Worm (Caenorhabditis elegans) whole organism, late embryonic: Measurements from ENCODE around the gene aex-4.
A peak's percentile ranks its signal among the peaks of the same experiment; 100 is the strongest.

Source experiments
- K02D7.2 ChIP-seq: sonication (generic microtip); optimal IDR thresholded peaks from 2 replicates; lab custom pipeline; 2017; ENCODE audit warnings: mild to moderate bottlenecking, missing genetic modification characterization, missing compliant biosample characterization
- T23F11.4 ChIP-seq: fragments of 200-800 bp; sonication (Bioruptor generic); optimal IDR thresholded peaks from 2 replicates; lab custom pipeline; 2018; ENCODE audit warnings: mild to moderate bottlenecking, missing genetic modification characterization, missing compliant biosample characterization
- Y22D7AL.16 ChIP-seq: sonication (generic microtip); optimal IDR thresholded peaks from 2 replicates; lab custom pipeline; 2016; ENCODE audit warnings: missing genetic modification characterization, missing compliant biosample characterization
- ahr-1 ChIP-seq: sonication (generic microtip); optimal IDR thresholded peaks from 2 replicates; lab custom pipeline; 2016; ENCODE audit warnings: missing genetic modification characterization, missing compliant biosample characterization
- ceh-22 ChIP-seq: sonication (generic microtip); optimal IDR thresholded peaks from 2 replicates; lab custom pipeline; 2017; ENCODE audit warnings: missing biosample characterization, missing genetic modification characterization
- ceh-24 ChIP-seq: sonication (generic microtip); optimal IDR thresholded peaks from 2 replicates; lab custom pipeline; 2016; ENCODE audit warnings: mild to moderate bottlenecking, missing genetic modification characterization, missing compliant biosample characterization
- ceh-30 ChIP-seq: fragments of 150-350 bp; optimal IDR thresholded peaks from 2 replicates; lab custom pipeline; 2014; ENCODE audit warnings: missing biosample characterization, missing genetic modification characterization
- ceh-45 ChIP-seq: fragments of 200-800 bp; sonication (Bioruptor generic); IDR thresholded peaks from 2 replicates; pipeline ENCODE4 v1.3.6; 2022; ENCODE audit warnings: missing genetic modification reagents, missing genetic modification characterization, missing compliant biosample characterization
- ceh-6 ChIP-seq: fragments of 200-800 bp; sonication (Bioruptor generic); optimal IDR thresholded peaks from 2 replicates; lab custom pipeline; 2018; ENCODE audit warnings: mild to moderate bottlenecking, missing genetic modification characterization, missing compliant biosample characterization
- che-1 ChIP-seq: sonication (generic microtip); optimal IDR thresholded peaks from 2 replicates; lab custom pipeline; 2016; ENCODE audit warnings: mild to moderate bottlenecking, missing genetic modification characterization, missing compliant biosample characterization
- dmd-4 ChIP-seq: sonication (generic microtip); optimal IDR thresholded peaks from 2 replicates; lab custom pipeline; 2016; ENCODE audit warnings: borderline replicate concordance, missing genetic modification characterization, missing compliant biosample characterization
- dve-1 ChIP-seq: sonication (generic microtip); optimal IDR thresholded peaks from 2 replicates; lab custom pipeline; 2017; ENCODE audit warnings: antibody characterized with exemption, mild to moderate bottlenecking, missing genetic modification characterization, missing compliant biosample characterization
- elt-2 ChIP-seq: sonication (generic microtip); optimal IDR thresholded peaks from 2 replicates; lab custom pipeline; 2016; ENCODE audit warnings: missing genetic modification reagents, missing genetic modification characterization, missing compliant biosample characterization
- ets-4 ChIP-seq: sonication (generic microtip); optimal IDR thresholded peaks from 2 replicates; lab custom pipeline; 2016; ENCODE audit warnings: missing genetic modification characterization, missing compliant biosample characterization
- fax-1 ChIP-seq: sonication (generic microtip); optimal IDR thresholded peaks from 2 replicates; lab custom pipeline; 2016; ENCODE audit warnings: missing genotype, missing genetic modification characterization, missing compliant biosample characterization
- fkh-10 ChIP-seq: fragments of 150-350 bp; optimal IDR thresholded peaks from 2 replicates; lab custom pipeline; 2014; ENCODE audit warnings: missing biosample characterization, missing genetic modification reagents, missing genetic modification characterization
- fkh-6 ChIP-seq: sonication (generic microtip); optimal IDR thresholded peaks from 2 replicates; lab custom pipeline; 2016; ENCODE audit warnings: missing genetic modification characterization, missing compliant biosample characterization
- gmeb-2 ChIP-seq: sonication (generic microtip); optimal IDR thresholded peaks from 2 replicates; lab custom pipeline; 2016; ENCODE audit warnings: missing genetic modification characterization, inconsistent platforms, missing compliant biosample characterization
- hlh-13 ChIP-seq: fragments of 200-800 bp; sonication (Bioruptor generic); optimal IDR thresholded peaks from 2 replicates; lab custom pipeline; 2018; ENCODE audit warnings: mild to moderate bottlenecking, missing genetic modification characterization, missing compliant biosample characterization
- hlh-6 ChIP-seq: sonication (generic microtip); optimal IDR thresholded peaks from 2 replicates; lab custom pipeline; 2016; ENCODE audit warnings: missing genotype, missing genetic modification characterization, missing compliant biosample characterization
- hlh-8 ChIP-seq: sonication (generic microtip); optimal IDR thresholded peaks from 2 replicates; lab custom pipeline; 2016; ENCODE audit warnings: missing genotype, missing genetic modification characterization, missing compliant biosample characterization
- lim-6 ChIP-seq: sonication (generic microtip); optimal IDR thresholded peaks from 2 replicates; lab custom pipeline; 2016; ENCODE audit warnings: missing genetic modification characterization, missing compliant biosample characterization
- lin-11 ChIP-seq: fragments of 200-800 bp; sonication (Bioruptor generic); optimal IDR thresholded peaks from 2 replicates; lab custom pipeline; 2018; ENCODE audit warnings: mild to moderate bottlenecking, missing genetic modification characterization, missing compliant biosample characterization
- mec-3 ChIP-seq: sonication (generic microtip); optimal IDR thresholded peaks from 2 replicates; lab custom pipeline; 2016; ENCODE audit warnings: borderline replicate concordance, missing genetic modification characterization, missing compliant biosample characterization
- nfya-1 ChIP-seq: sonication (generic microtip); optimal IDR thresholded peaks from 2 replicates; lab custom pipeline; 2017; ENCODE audit warnings: missing genetic modification characterization, mild to moderate bottlenecking, missing compliant biosample characterization, antibody characterized with exemption, moderate library complexity
- nhr-232 ChIP-seq: sonication (generic microtip); optimal IDR thresholded peaks from 2 replicates; lab custom pipeline; 2016; ENCODE audit warnings: missing genetic modification characterization, missing compliant biosample characterization
- odd-2 ChIP-seq: sonication (generic microtip); optimal IDR thresholded peaks from 2 replicates; lab custom pipeline; 2017; ENCODE audit warnings: antibody characterized with exemption, mild to moderate bottlenecking, missing genetic modification characterization, missing compliant biosample characterization
- pag-3 ChIP-seq: sonication (generic microtip); optimal IDR thresholded peaks from 2 replicates; lab custom pipeline; 2016; ENCODE audit warnings: missing compliant biosample characterization, missing genetic modification characterization, borderline replicate concordance
- pqm-1 ChIP-seq: sonication (generic microtip); optimal IDR thresholded peaks from 2 replicates; lab custom pipeline; 2016; ENCODE audit warnings: missing genetic modification characterization, missing compliant biosample characterization
- pros-1 ChIP-seq: fragments of 150-350 bp; optimal IDR thresholded peaks from 2 replicates; lab custom pipeline; 2014; ENCODE audit warnings: missing biosample characterization, missing genetic modification reagents, missing genetic modification characterization
- ref-2 ChIP-seq: sonication (generic microtip); optimal IDR thresholded peaks from 2 replicates; lab custom pipeline; 2016; ENCODE audit warnings: missing genetic modification characterization, missing compliant biosample characterization
- rnt-1 ChIP-seq: sonication (generic microtip); optimal IDR thresholded peaks from 2 replicates; lab custom pipeline; 2016; ENCODE audit warnings: missing genetic modification characterization, missing compliant biosample characterization
- ttx-3 ChIP-seq: sonication (generic microtip); optimal IDR thresholded peaks from 2 replicates; lab custom pipeline; 2016; ENCODE audit warnings: missing genetic modification reagents, missing genetic modification characterization, missing compliant biosample characterization
- unc-3 ChIP-seq, 2 experiments: fragments of 200-800 bp in 1 of 2; sonication (Bioruptor generic) in 1 of 2; sonication (generic microtip) in 1 of 2; conservative IDR thresholded peaks in 1 of 2; optimal IDR thresholded peaks in 1 of 2; 2 replicates each; pipeline versions ENCODE4 v1.3.6 to Lab custom; 2016 to 2022; ENCODE audit warnings: missing compliant biosample characterization in 2 of 2, missing genetic modification characterization in 2 of 2, missing genetic modification reagents in 1 of 2
- unc-42 ChIP-seq: sonication (generic microtip); optimal IDR thresholded peaks from 2 replicates; lab custom pipeline; 2016; ENCODE audit warnings: missing genotype, missing genetic modification characterization, missing compliant biosample characterization
- zip-5 ChIP-seq: sonication (generic microtip); optimal IDR thresholded peaks from 2 replicates; lab custom pipeline; 2016; ENCODE audit warnings: missing genetic modification characterization, missing compliant biosample characterization
- ztf-16 ChIP-seq: sonication (generic microtip); optimal IDR thresholded peaks from 2 replicates; lab custom pipeline; 2017; ENCODE audit warnings: missing genetic modification characterization, missing compliant biosample characterization

The aex-4 gene

ce11 chrX:3697623-3698022 lies 31.5 kb upstream of the aex-4 start (continued):
- TF ChIP-seq unc-3 (GFP tag; conservative IDR thresholded peaks at IDR 0.05; lab: Robert Waterston, UW) (peak; percentile 90), unc-3 (tag; optimal IDR thresholded peaks at IDR 0.05; lab: Kevin White, UChicago) (peak; percentile 62), zip-5 (peak; percentile 40), hlh-8 (tag; lab: Kevin White, UChicago) (peak; percentile 74), unc-42 (tag; lab: Kevin White, UChicago) (peak; percentile 68), dmd-4 (tag; lab: Kevin White, UChicago) (peak; percentile 74), ztf-16 (tag; lab: Kevin White, UChicago) (peak; percentile 76), ets-4 (tag; lab: Kevin White, UChicago) (peak; percentile 59), ttx-3 (tag; lab: Kevin White, UChicago) (peak; percentile 82), lin-11 (tag; lab: Kevin White, UChicago) (peak; percentile 83), ref-2 (tag; lab: Kevin White, UChicago) (peak; percentile 79), pag-3 (tag; lab: Kevin White, UChicago) (peak; percentile 69), ceh-45 (peak; percentile 94), fkh-10 (GFP tag; lab: Kevin White, UChicago) (peak; percentile 24), pros-1 (tag; lab: Kevin White, UChicago) (no peak), elt-2 (tag; lab: Kevin White, UChicago) (peak; percentile 89), pqm-1 (peak; percentile 69)

DNA sequence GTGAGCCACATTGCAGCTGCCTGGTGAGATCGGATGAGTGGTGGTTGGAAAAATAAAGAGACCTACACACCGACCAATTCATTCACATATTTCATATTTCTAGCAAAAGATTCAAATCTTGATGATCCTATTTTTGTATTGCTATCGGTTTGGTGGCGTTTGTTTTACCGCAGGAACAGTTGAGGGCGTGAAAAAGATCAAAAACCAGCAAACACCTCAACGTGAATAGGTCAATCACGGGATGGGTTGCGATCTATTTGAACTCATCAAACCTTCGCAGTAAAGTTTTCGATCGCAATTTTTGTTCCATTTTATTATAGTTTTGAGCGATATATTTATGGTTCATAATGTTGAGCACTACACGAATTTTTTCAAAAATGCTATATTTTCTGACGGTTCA lies 27.2 kb upstream of the aex-4 start:
- TF ChIP-seq Y22D7AL.16 (tag; lab: Kevin White, UChicago) (no peak), K02D7.2 (tag; lab: Kevin White, UChicago) (no peak), nfya-1 (tag; lab: Kevin White, UChicago) (no peak), odd-2 (tag; lab: Kevin White, UChicago) (no peak), mec-3 (no peak), ceh-6 (GFP tag; lab: Kevin White, UChicago) (no peak), lim-6 (tag; lab: Kevin White, UChicago) (no peak), nhr-232 (tag; lab: Kevin White, UChicago) (no peak), unc-42 (tag; lab: Kevin White, UChicago) (no peak)

DNA sequence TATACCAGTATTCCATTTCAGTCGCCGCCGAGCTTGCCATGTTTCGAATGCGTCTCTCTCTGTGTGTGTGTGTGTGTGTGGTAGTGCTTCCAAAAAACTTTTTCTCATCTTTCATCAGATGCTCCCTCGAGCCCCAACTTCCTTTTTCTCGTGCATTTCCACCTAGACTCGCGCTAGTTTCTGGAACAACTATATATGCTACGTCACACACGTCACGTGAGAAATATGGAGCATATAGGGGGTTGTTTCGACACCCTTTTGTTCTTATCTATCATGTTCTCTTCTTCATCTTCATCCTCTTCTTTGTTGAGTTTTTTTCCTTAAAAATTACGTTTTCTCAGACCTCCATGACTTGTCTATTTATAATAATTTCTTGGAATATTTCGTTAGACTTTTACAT lies 23.8 kb upstream of the aex-4 start:
- TF ChIP-seq gmeb-2 (tag; lab: Kevin White, UChicago) = no peak
- TF ChIP-seq ceh-22 (tag; lab: Kevin White, UChicago) = no peak
- TF ChIP-seq fkh-6 (tag; lab: Kevin White, UChicago) = no peak
- TF ChIP-seq che-1 (tag; lab: Kevin White, UChicago) = no peak
- TF ChIP-seq K02D7.2 (tag; lab: Kevin White, UChicago) = no peak
- TF ChIP-seq dve-1 (tag; lab: Kevin White, UChicago) = no peak
- TF ChIP-seq ahr-1 (tag; lab: Kevin White, UChicago) = no peak
- TF ChIP-seq ceh-30 (tag; lab: Kevin White, UChicago) = no peak
- no peak for TF ChIP-seq rnt-1 (tag; lab: Kevin White, UChicago)
- no peak for TF ChIP-seq hlh-13 (GFP tag; lab: Kevin White, UChicago)
- TF ChIP-seq T23F11.4 (GFP tag; lab: Kevin White, UChicago) = no peak
- TF ChIP-seq hlh-8 (tag; lab: Kevin White, UChicago) = no peak
- TF ChIP-seq ceh-24 = no peak
- no peak for TF ChIP-seq fax-1
- no peak for TF ChIP-seq unc-3 (GFP tag; conservative IDR thresholded peaks at IDR 0.05; lab: Robert Waterston, UW)
- no peak for TF ChIP-seq unc-3 (tag; optimal IDR thresholded peaks at IDR 0.05; lab: Kevin White, UChicago)
- no peak for TF ChIP-seq ttx-3 (tag; lab: Kevin White, UChicago)

DNA sequence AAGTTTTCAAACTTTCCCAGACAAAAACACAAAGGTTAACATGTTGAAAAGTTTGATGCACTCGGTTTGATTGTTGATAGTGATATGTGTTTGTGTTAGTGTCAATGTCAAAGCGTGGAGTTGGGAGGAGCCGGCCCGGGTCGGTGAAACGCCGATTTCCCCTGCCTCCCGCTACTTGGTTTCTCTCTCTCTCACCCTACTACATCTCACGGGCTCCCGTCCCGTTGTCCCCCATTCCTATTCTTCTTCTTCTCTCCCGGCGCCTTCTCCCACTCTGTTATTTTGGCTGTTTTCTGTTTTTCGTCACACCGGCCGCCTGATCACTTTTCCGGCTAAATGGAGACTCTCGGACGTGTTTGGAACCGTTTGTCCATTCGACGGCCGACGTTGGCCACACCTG lies 22.8 kb upstream of the aex-4 start:
- TF ChIP-seq rnt-1 (tag; lab: Kevin White, UChicago) (peak; percentile 41), hlh-6 (tag; lab: Kevin White, UChicago) (peak; percentile 14), ceh-22 (tag; lab: Kevin White, UChicago) (no peak)
- TF ChIP-seq, all 69 proteins: peak for 2
